Fruit fly (Drosophila melanogaster): ENCODE data around the gene Gpdh3.
A peak's percentile ranks its signal among the peaks of the same experiment; 100 is the strongest.

The Gpdh3 gene

dm6 chr3R:22365660-22366195 lies 16.1 kb upstream of the Gpdh3 start, which contains the start of gene CG5382:
TSS of gene CG5382 (minus strand) at chr3R:22365983.
- TF ChIP-seq CG14655 (GFP tag; optimal IDR thresholded peaks at IDR 0.05) (no peak), Ets98B (GFP tag; IDR thresholded peaks at IDR 0.05) (no peak), CG12605 (GFP tag; IDR thresholded peaks at IDR 0.05) (no peak), rn (GFP tag; IDR thresholded peaks at IDR 0.05) (no peak), CG9948 (tag; optimal IDR thresholded peaks at IDR 0.05) (no peak), gl (tag; optimal IDR thresholded peaks at IDR 0.05) (no peak), Pif1B (GFP tag; optimal IDR thresholded peaks at IDR 0.05) (no peak), CG17806 (tag; optimal IDR thresholded peaks at IDR 0.05) (no peak), CG8301 (tag; optimal IDR thresholded peaks at IDR 0.05) (no peak), CG4496 (GFP tag; IDR thresholded peaks at IDR 0.05) (no peak), CG13204 (GFP tag; optimal IDR thresholded peaks at IDR 0.05) (no peak), Pif1A (GFP tag; optimal IDR thresholded peaks at IDR 0.05) (no peak), CG32121 (GFP tag; IDR thresholded peaks at IDR 0.05) (no peak), CG10348 (GFP tag; IDR thresholded peaks at IDR 0.05) (no peak), fd96Ca (GFP tag; IDR thresholded peaks at IDR 0.05) (no peak), CG34367 (tag; optimal IDR thresholded peaks at IDR 0.05) (no peak), D1 (tag; optimal IDR thresholded peaks at IDR 0.05) (no peak), Snoo (tag; optimal IDR thresholded peaks at IDR 0.05) (no peak), EcR (GFP tag; optimal IDR thresholded peaks at IDR 0.05) (no peak), CG15710 (tag; optimal IDR thresholded peaks at IDR 0.05) (no peak)

dm6 chr3R:22367126-22368076 lies 14.4 kb upstream of the Gpdh3 start, which contains the start of the genes Polr3F and PyK:
TSS of gene Polr3F (minus strand) at chr3R:22367373.
TSS of gene PyK (plus strand) at chr3R:22367536.
- TF ChIP-seq CG10348 (GFP tag; IDR thresholded peaks at IDR 0.05) (no peak), rn (GFP tag; IDR thresholded peaks at IDR 0.05) (no peak), CG8159 (tag; optimal IDR thresholded peaks at IDR 0.05) (peak; percentile 50), Ets98B (GFP tag; IDR thresholded peaks at IDR 0.05) (no peak), CG34367 (tag; optimal IDR thresholded peaks at IDR 0.05) (peak; percentile 61), Snoo (tag; optimal IDR thresholded peaks at IDR 0.05) (peak; percentile 2), CG15710 (tag; optimal IDR thresholded peaks at IDR 0.05) (peak; percentile 40), Pif1A (GFP tag; optimal IDR thresholded peaks at IDR 0.05) (peak; percentile 18), CG14655 (GFP tag; optimal IDR thresholded peaks at IDR 0.05) (peak; percentile 60), Pif1B (GFP tag; optimal IDR thresholded peaks at IDR 0.05) (no peak), CG12605 (GFP tag; IDR thresholded peaks at IDR 0.05) (peak; percentile 48; the same call in 1 of the 2 replicates), fd96Ca (GFP tag; IDR thresholded peaks at IDR 0.05) (no peak), D1 (tag; optimal IDR thresholded peaks at IDR 0.05) (no peak), CG4496 (GFP tag; IDR thresholded peaks at IDR 0.05) (peak; percentile 63; the same call in 2 of the 3 replicates), CG32121 (GFP tag; IDR thresholded peaks at IDR 0.05) (no peak), CG17806 (tag; optimal IDR thresholded peaks at IDR 0.05) (peak; percentile 29), EcR (GFP tag; optimal IDR thresholded peaks at IDR 0.05) (no peak), CG9948 (tag; optimal IDR thresholded peaks at IDR 0.05) (peak; percentile 9), CG13204 (GFP tag; optimal IDR thresholded peaks at IDR 0.05) (no peak), CG8301 (tag; optimal IDR thresholded peaks at IDR 0.05) (peak; percentile 28), gl (tag; optimal IDR thresholded peaks at IDR 0.05) (peak; percentile 35)

dm6 chr3R:22368077-22368776 lies 13.6 kb upstream of the Gpdh3 start:
- TF ChIP-seq CG14655 (GFP tag; optimal IDR thresholded peaks at IDR 0.05) (no peak), CG17806 (tag; optimal IDR thresholded peaks at IDR 0.05) (no peak), CG8159 (tag; optimal IDR thresholded peaks at IDR 0.05) (no peak), CG12605 (GFP tag; IDR thresholded peaks at IDR 0.05) (no peak), gl (tag; optimal IDR thresholded peaks at IDR 0.05) (no peak), CG13204 (GFP tag; optimal IDR thresholded peaks at IDR 0.05) (no peak), CG9948 (tag; optimal IDR thresholded peaks at IDR 0.05) (no peak), Snoo (tag; optimal IDR thresholded peaks at IDR 0.05) (no peak), CG32121 (GFP tag; IDR thresholded peaks at IDR 0.05) (peak; percentile 20; the same call in 1 of the 2 replicates), Ets98B (GFP tag; IDR thresholded peaks at IDR 0.05) (no peak; the same call in 1 of the 2 replicates), EcR (GFP tag; optimal IDR thresholded peaks at IDR 0.05) (peak; percentile 71), fd96Ca (GFP tag; IDR thresholded peaks at IDR 0.05) (peak; percentile 30; the same call in 1 of the 3 replicates), CG4496 (GFP tag; IDR thresholded peaks at IDR 0.05) (peak; percentile 85)

- TF ChIP-seq CG9948 (tag; optimal IDR thresholded peaks at IDR 0.05): peak; percentile 32
- TF ChIP-seq EcR (GFP tag; optimal IDR thresholded peaks at IDR 0.05): no peak
- TF ChIP-seq CG34367 (tag; optimal IDR thresholded peaks at IDR 0.05): no peak
- TF ChIP-seq CG12605 (GFP tag; IDR thresholded peaks at IDR 0.05): peak; percentile 68
- TF ChIP-seq CG17806 (tag; optimal IDR thresholded peaks at IDR 0.05): peak; percentile 11
- TF ChIP-seq CG15710 (tag; optimal IDR thresholded peaks at IDR 0.05): peak; percentile 55
- peak; percentile 64 for TF ChIP-seq CG32121 (GFP tag; IDR thresholded peaks at IDR 0.05)
- TF ChIP-seq Ets98B (GFP tag; IDR thresholded peaks at IDR 0.05): peak; percentile 63
- TF ChIP-seq Snoo (tag; optimal IDR thresholded peaks at IDR 0.05): peak; percentile 74
- TF ChIP-seq fd96Ca (GFP tag; IDR thresholded peaks at IDR 0.05): peak; percentile 77
- peak; percentile 80 for TF ChIP-seq Pif1B (GFP tag; optimal IDR thresholded peaks at IDR 0.05)
- TF ChIP-seq CG8301 (tag; optimal IDR thresholded peaks at IDR 0.05): peak; percentile 11
- TF ChIP-seq CG10348 (GFP tag; IDR thresholded peaks at IDR 0.05): no peak
- peak; percentile 69 for TF ChIP-seq rn (GFP tag; IDR thresholded peaks at IDR 0.05)
- no peak for TF ChIP-seq CG14655 (GFP tag; optimal IDR thresholded peaks at IDR 0.05)
- TF ChIP-seq Pif1A (GFP tag; optimal IDR thresholded peaks at IDR 0.05): peak; percentile 67
- peak; percentile 72 for TF ChIP-seq CG4496 (GFP tag; IDR thresholded peaks at IDR 0.05)
- TF ChIP-seq D1 (tag; optimal IDR thresholded peaks at IDR 0.05): no peak
Measured at dm6 chr3R:22368777-22369214, 13.0 kb upstream of the Gpdh3 start.
